Worm (Caenorhabditis elegans) whole organism, L3 larva: ENCODE measurements around the gene chil-27.
"Not testable (repeated sequence)": the region's sequence is repeated elsewhere in the genome, so short reads cannot be mapped to it uniquely, and the experiment has no call there.

Experiments used
- ZK546.5 ChIP-seq: sonication (generic microtip); optimal IDR thresholded peaks from 2 replicates; lab custom pipeline; 2017; ENCODE audit warnings: missing biosample characterization, missing genetic modification characterization
- ama-1 ChIP-seq: fragments of 150-350 bp; optimal IDR thresholded peaks from 2 replicates; lab custom pipeline; 2018
- ceh-16 ChIP-seq: sonication (generic microtip); optimal IDR thresholded peaks from 2 replicates; lab custom pipeline; 2017; ENCODE audit warnings: missing biosample characterization, missing genetic modification characterization
- ceh-28 ChIP-seq: fragments of 150-350 bp; optimal IDR thresholded peaks from 2 replicates; lab custom pipeline; 2014; ENCODE audit warnings: missing biosample characterization, missing genetic modification reagents, missing genetic modification characterization
- ceh-9 ChIP-seq: sonication (generic microtip); optimal IDR thresholded peaks from 2 replicates; lab custom pipeline; 2018; ENCODE audit warnings: missing biosample characterization, missing genetic modification characterization
- daf-12 ChIP-seq: fragments of 150-350 bp; optimal IDR thresholded peaks from 2 replicates; lab custom pipeline; 2014; ENCODE audit warnings: missing biosample characterization, missing genetic modification reagents, missing genetic modification characterization
- egl-27 ChIP-seq: sonication (generic microtip); optimal IDR thresholded peaks from 4 replicates; lab custom pipeline; 2017; ENCODE audit warnings: missing biosample characterization, missing genetic modification reagents, missing genetic modification characterization
- egl-5 ChIP-seq: fragments of 150-350 bp; optimal IDR thresholded peaks from 2 replicates; lab custom pipeline; 2017; ENCODE audit warnings: missing biosample characterization, missing genetic modification reagents, missing genetic modification characterization, inconsistent platforms
- elt-1 ChIP-seq: fragments of 150-350 bp; optimal IDR thresholded peaks from 2 replicates; lab custom pipeline; 2014; ENCODE audit warnings: missing biosample characterization, missing genetic modification characterization
- elt-2 ChIP-seq: sonication (generic microtip); optimal IDR thresholded peaks from 2 replicates; lab custom pipeline; 2016; ENCODE audit warnings: missing genetic modification reagents, mild to moderate bottlenecking, missing genetic modification characterization, missing compliant biosample characterization
- elt-3 ChIP-seq, 3 experiments: fragments of 150-350 bp in 1 of 3; sonication (generic microtip) in 2 of 3; optimal IDR thresholded peaks; 2 replicates in 2 of 3; 4 replicates in 1 of 3; lab custom pipeline; 2014 to 2017; ENCODE audit warnings: missing biosample characterization in 3 of 3, missing genetic modification characterization in 3 of 3
- fkh-2 ChIP-seq: fragments of 150-350 bp; optimal IDR thresholded peaks from 2 replicates; lab custom pipeline; 2014; ENCODE audit warnings: missing biosample characterization, missing genetic modification reagents, missing genetic modification characterization
- fos-1 ChIP-seq: fragments of 150-350 bp; optimal IDR thresholded peaks from 2 replicates; lab custom pipeline; 2014; ENCODE audit warnings: missing biosample characterization, missing genetic modification characterization
- hmg-11 ChIP-seq: sonication (generic microtip); optimal IDR thresholded peaks from 2 replicates; lab custom pipeline; 2016; ENCODE audit warnings: missing genetic modification characterization, missing compliant biosample characterization
- jun-1 ChIP-seq: fragments of 150-350 bp; optimal IDR thresholded peaks from 2 replicates; lab custom pipeline; 2014; ENCODE audit warnings: missing biosample characterization, missing genetic modification reagents, missing genetic modification characterization
- lin-15B ChIP-seq: fragments of 150-350 bp; optimal IDR thresholded peaks from 2 replicates; lab custom pipeline; 2014; ENCODE audit warnings: missing biosample characterization, missing genetic modification characterization
- lin-39 ChIP-seq: fragments of 150-350 bp; optimal IDR thresholded peaks from 2 replicates; lab custom pipeline; 2018; ENCODE audit warnings: missing biosample characterization, missing genetic modification reagents, missing genetic modification characterization
- lsy-12 ChIP-seq: sonication (generic microtip); optimal IDR thresholded peaks from 2 replicates; lab custom pipeline; 2016; ENCODE audit warnings: mild to moderate bottlenecking, missing genetic modification characterization, missing compliant biosample characterization
- mdl-1 ChIP-seq: fragments of 150-350 bp; optimal IDR thresholded peaks from 2 replicates; lab custom pipeline; 2014; ENCODE audit warnings: missing biosample characterization, missing genetic modification characterization
- mml-1 ChIP-seq: fragments of 150-350 bp; sonication (generic microtip); optimal IDR thresholded peaks from 3 replicates; lab custom pipeline; 2014; ENCODE audit warnings: missing biosample characterization, missing genetic modification characterization
- nfya-1 ChIP-seq: sonication (generic microtip); optimal IDR thresholded peaks from 2 replicates; lab custom pipeline; 2017; ENCODE audit warnings: missing genetic modification characterization, mild to moderate bottlenecking, missing compliant biosample characterization, antibody characterized with exemption, moderate library complexity; ENCODE audit not compliant: insufficient read depth
- nhr-12 ChIP-seq: fragments of 150-350 bp; optimal IDR thresholded peaks from 2 replicates; lab custom pipeline; 2014; ENCODE audit warnings: missing biosample characterization, missing genetic modification characterization
- nhr-23 ChIP-seq: fragments of 150-350 bp; optimal IDR thresholded peaks from 2 replicates; lab custom pipeline; 2014; ENCODE audit warnings: missing biosample characterization, missing genetic modification reagents, missing genetic modification characterization
- nhr-25 ChIP-seq: sonication (generic microtip); optimal IDR thresholded peaks from 2 replicates; lab custom pipeline; 2017; ENCODE audit warnings: missing biosample characterization, missing genetic modification characterization
- nhr-67 ChIP-seq: fragments of 150-350 bp; optimal IDR thresholded peaks from 2 replicates; lab custom pipeline; 2014; ENCODE audit warnings: missing biosample characterization, missing genetic modification characterization
- nhr-76 ChIP-seq: fragments of 150-350 bp; sonication (generic microtip); optimal IDR thresholded peaks from 5 replicates; lab custom pipeline; 2014; ENCODE audit warnings: missing biosample characterization, missing genetic modification characterization
- nhr-77 ChIP-seq: fragments of 150-350 bp; optimal IDR thresholded peaks from 2 replicates; lab custom pipeline; 2014; ENCODE audit warnings: missing biosample characterization, missing genetic modification characterization
- pha-4 ChIP-seq: fragments of 150-350 bp; optimal IDR thresholded peaks from 2 replicates; lab custom pipeline; 2014; ENCODE audit warnings: missing biosample characterization, missing genetic modification reagents, missing genetic modification characterization
- pqm-1 ChIP-seq: fragments of 150-350 bp; optimal IDR thresholded peaks from 2 replicates; lab custom pipeline; 2017; ENCODE audit warnings: missing biosample characterization, missing genetic modification characterization, inconsistent platforms
- sea-2 ChIP-seq: fragments of 150-350 bp; sonication (generic microtip); optimal IDR thresholded peaks from 4 replicates; lab custom pipeline; 2014; ENCODE audit warnings: missing biosample characterization, missing genetic modification reagents, missing genetic modification characterization
- skn-1 ChIP-seq: fragments of 150-350 bp; optimal IDR thresholded peaks from 2 replicates; lab custom pipeline; 2014; ENCODE audit warnings: missing biosample characterization, missing genetic modification characterization
- snpc-4 ChIP-seq: fragments of 150-350 bp; optimal IDR thresholded peaks from 2 replicates; lab custom pipeline; 2014; ENCODE audit warnings: missing biosample characterization, missing genetic modification characterization
- tbx-2 ChIP-seq: sonication (generic microtip); optimal IDR thresholded peaks from 2 replicates; lab custom pipeline; 2016; ENCODE audit warnings: mild to moderate bottlenecking, missing genetic modification characterization, missing compliant biosample characterization
- unc-39 ChIP-seq: sonication (generic microtip); optimal IDR thresholded peaks from 4 replicates; lab custom pipeline; 2017; ENCODE audit warnings: missing biosample characterization, missing genetic modification characterization
- unc-62 ChIP-seq: fragments of 150-350 bp; sonication (generic microtip); optimal IDR thresholded peaks from 4 replicates; lab custom pipeline; 2014; ENCODE audit warnings: missing biosample characterization, missing genetic modification reagents, missing genetic modification characterization
- zag-1 ChIP-seq: fragments of 150-350 bp; optimal IDR thresholded peaks from 2 replicates; lab custom pipeline; 2014; ENCODE audit warnings: missing biosample characterization, missing genetic modification characterization
- ztf-4 ChIP-seq: fragments of 150-350 bp; optimal IDR thresholded peaks from 2 replicates; lab custom pipeline; 2014; ENCODE audit warnings: missing biosample characterization, missing genetic modification characterization

The chil-27 gene

ce11 chrII:9447965-9448364 lies 29.7 kb upstream of the chil-27 start, which contains the start of gene chil-18:
chil-18 (plus strand) TSS chrII:9448265.
- TF ChIP-seq unc-39 (tag; lab: Kevin White, UChicago) = no peak
- no peak for TF ChIP-seq elt-3 (tag; optimal IDR thresholded peaks at IDR 0.05; lab: Kevin White, UChicago)
- no peak for TF ChIP-seq nhr-67 (tag; lab: Kevin White, UChicago)
- no peak for TF ChIP-seq ceh-16
- TF ChIP-seq jun-1 (tag; lab: Kevin White, UChicago) = no peak
- no peak for TF ChIP-seq pha-4 (tag; lab: Kevin White, UChicago)
- TF ChIP-seq, all 47 proteins: peak for 0

DNA sequence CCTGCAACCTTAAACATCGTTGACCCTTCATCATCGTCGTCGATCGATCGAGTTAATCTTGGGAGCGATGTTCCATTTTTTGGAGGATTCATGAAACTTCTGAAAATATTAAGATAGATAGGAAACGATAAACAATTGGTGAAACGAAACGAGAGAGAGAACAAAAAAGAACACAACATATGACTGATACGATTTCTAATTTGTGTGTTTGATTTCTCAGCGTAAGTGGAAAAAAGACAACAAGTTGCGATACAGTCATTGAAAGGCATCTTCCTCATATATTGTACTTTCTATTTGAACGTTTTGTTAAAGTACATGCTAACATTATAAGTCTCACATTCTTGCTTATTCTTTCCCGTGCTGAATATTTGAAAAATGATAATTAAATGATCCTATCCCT lies 25.5 kb upstream of the chil-27 start, which contains the start of gene R09D1.12:
Gene R09D1.12, minus strand, starts transcription at position 101 of the 400 bp plus-strand sequence.
- TF ChIP-seq egl-5, ceh-28, nfya-1 (tag; lab: Kevin White, UChicago): not testable (repeated sequence)

DNA sequence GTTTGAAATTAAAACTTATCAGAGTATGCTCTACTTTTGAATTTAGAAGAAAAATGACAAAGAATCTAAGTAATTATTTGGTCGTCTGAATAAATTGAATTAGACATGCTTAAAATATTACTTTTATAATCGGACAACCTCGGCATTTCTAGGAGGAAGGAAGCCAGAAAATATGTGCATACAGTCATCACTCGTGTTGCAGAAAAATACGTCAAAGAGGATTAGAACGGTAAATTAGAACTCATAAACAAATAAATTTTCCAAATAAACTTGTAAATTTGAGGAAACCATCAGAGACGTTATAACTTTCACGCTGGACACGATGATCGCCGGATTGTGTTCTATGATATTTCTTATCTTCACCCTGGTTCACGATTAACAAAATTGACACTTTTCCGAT lies 23.4 kb upstream of the chil-27 start, which contains the start of gene chil-19:
Gene chil-19, minus strand, starts transcription at position 101 of the 400 bp plus-strand sequence.
- TF ChIP-seq lsy-12 (no peak), egl-27 (tag; lab: Kevin White, UChicago) (no peak), mdl-1 (no peak), fos-1 (tag; lab: Kevin White, UChicago) (no peak), nhr-67 (tag; lab: Kevin White, UChicago) (no peak), daf-12 (tag; lab: Kevin White, UChicago) (no peak), ceh-16 (no peak), ama-1 (no peak), snpc-4 (tag; lab: Kevin White, UChicago) (no peak), ceh-28 (tag; lab: Kevin White, UChicago) (no peak), lin-39 (tag; lab: Kevin White, UChicago) (no peak), fkh-2 (no peak), pqm-1 (tag; lab: Kevin White, UChicago) (no peak), unc-39 (tag; lab: Kevin White, UChicago) (no peak), ceh-9 (tag; lab: Kevin White, UChicago) (no peak), hmg-11 (tag; lab: Kevin White, UChicago) (no peak), nfya-1 (tag; lab: Kevin White, UChicago) (no peak), nhr-25 (tag; lab: Kevin White, UChicago) (no peak), elt-3 (tag; optimal IDR thresholded peaks at IDR 0.05; lab: Kevin White, UChicago) (no peak)

DNA sequence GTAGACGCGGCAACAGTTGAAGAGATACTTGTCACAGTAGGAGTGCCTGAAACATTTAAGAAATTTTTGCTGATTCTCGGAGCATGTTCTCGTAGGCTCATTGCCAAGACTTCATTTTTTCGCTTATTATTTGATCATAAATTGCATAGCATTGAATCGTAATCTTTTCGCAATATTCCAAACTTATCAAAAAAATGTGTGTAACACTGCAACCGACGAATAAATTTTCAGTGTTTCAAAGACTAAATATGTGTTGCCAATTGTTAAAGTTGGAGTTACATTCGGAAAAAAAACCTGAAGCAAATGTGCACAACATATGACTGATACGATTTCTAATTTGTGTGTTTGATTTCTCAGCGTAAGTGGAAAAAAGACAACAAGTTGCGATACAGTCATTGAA lies 18.2 kb upstream of the chil-27 start, which contains the start of gene R09D1.14:
Gene R09D1.14, minus strand, starts transcription at position 101 of the 400 bp plus-strand sequence.
- not testable (repeated sequence) for TF ChIP-seq skn-1 (tag; lab: Kevin White, UChicago); nhr-76 (tag; lab: Kevin White, UChicago); ztf-4

- not testable (repeated sequence) for TF ChIP-seq mml-1 (tag; lab: Kevin White, UChicago); sea-2 (GFP tag; lab: Kevin White, UChicago); nfya-1 (tag; lab: Kevin White, UChicago)
- TF ChIP-seq, all 47 proteins: peak for 0; not testable (repeated sequence) for 47
These were observed 15.8 kb upstream of the chil-27 start, which contains the start of gene chil-21 for ce11 chrII:9461881-9462280. chil-21 (minus strand) TSS chrII:9461981.

DNA sequence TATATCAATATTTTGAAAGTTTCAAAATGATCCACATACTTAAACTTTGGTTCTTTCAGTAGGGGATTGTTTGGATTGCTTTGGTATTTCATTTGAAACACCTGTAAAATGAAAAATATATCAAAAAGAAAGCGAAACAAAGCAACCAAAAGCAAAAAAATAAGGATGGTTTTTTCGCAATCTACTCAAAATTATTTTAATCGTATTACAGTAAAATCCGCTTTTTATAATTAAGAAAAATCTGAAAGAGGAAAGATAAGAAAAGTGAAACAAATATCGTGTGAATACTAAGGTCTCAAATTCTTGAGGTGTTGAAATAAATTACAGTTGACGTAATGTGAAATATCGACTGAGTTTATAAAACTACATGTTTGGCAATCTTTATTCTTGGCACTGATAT lies 11.6 kb upstream of the chil-27 start, which contains the start of gene chil-22:
Gene chil-22, minus strand, starts transcription at position 101 of the 400 bp plus-strand sequence.
- no peak for TF ChIP-seq elt-2
- no peak for TF ChIP-seq ceh-16
- no peak for TF ChIP-seq nhr-25 (tag; lab: Kevin White, UChicago)
- TF ChIP-seq jun-1 (tag; lab: Kevin White, UChicago) = no peak
- no peak for TF ChIP-seq fos-1 (tag; lab: Kevin White, UChicago)
- no peak for TF ChIP-seq tbx-2
- no peak for TF ChIP-seq skn-1 (tag; lab: Kevin White, UChicago)
- no peak for TF ChIP-seq zag-1 (tag; lab: Kevin White, UChicago)
- no peak for TF ChIP-seq unc-39 (tag; lab: Kevin White, UChicago)
- TF ChIP-seq ceh-9 (tag; lab: Kevin White, UChicago) = no peak
- TF ChIP-seq elt-3 (tag; optimal IDR thresholded peaks at IDR 0.05; lab: Kevin White, UChicago) = no peak
- no peak for TF ChIP-seq nhr-77 (tag; lab: Kevin White, UChicago)
- TF ChIP-seq hmg-11 (tag; lab: Kevin White, UChicago) = no peak
- TF ChIP-seq elt-1 (tag; lab: Kevin White, UChicago) = no peak
- no peak for TF ChIP-seq unc-62
- TF ChIP-seq ZK546.5 = no peak
- no peak for TF ChIP-seq lin-15B
- no peak for TF ChIP-seq egl-5 (tag; lab: Kevin White, UChicago)
- TF ChIP-seq nhr-12 (tag; lab: Kevin White, UChicago) = no peak
- no peak for TF ChIP-seq nhr-23 (tag; lab: Kevin White, UChicago)
